Worm (Caenorhabditis elegans) whole organism, young adult: ENCODE data around the gene bath-19.
"Not testable (repeated sequence)": the region's sequence is repeated elsewhere in the genome, so short reads cannot be mapped to it uniquely, and the experiment has no call there.

Source experiments
- B0035.1 ChIP-seq: sonication (generic microtip); optimal IDR thresholded peaks from 2 replicates; lab custom pipeline; 2016; ENCODE audit warnings: missing genetic modification characterization, mild to moderate bottlenecking, missing compliant biosample characterization, missing genotype, missing genetic modification reagents
- B0261.1 ChIP-seq: sonication (generic microtip); optimal IDR thresholded peaks from 2 replicates; lab custom pipeline; 2016; ENCODE audit warnings: mild to moderate bottlenecking, missing genetic modification characterization, moderate library complexity, missing compliant biosample characterization
- F10E7.11 ChIP-seq: sonication (generic microtip); optimal IDR thresholded peaks from 2 replicates; lab custom pipeline; 2017; ENCODE audit warnings: mild to moderate bottlenecking, missing genetic modification characterization, moderate library complexity, missing compliant biosample characterization
- F57A8.1 ChIP-seq: fragments of 200-800 bp; sonication (Bioruptor generic); optimal IDR thresholded peaks from 2 replicates; lab custom pipeline; 2018; ENCODE audit warnings: mild to moderate bottlenecking, missing genetic modification characterization, moderate library complexity, missing compliant biosample characterization
- K11D2.4 ChIP-seq: fragments of 200-800 bp; sonication (Bioruptor generic); IDR thresholded peaks from 2 replicates; pipeline ENCODE4 v1.3.6; 2022; ENCODE audit warnings: missing genetic modification reagents, missing genetic modification characterization, missing compliant biosample characterization
- K12H6.12 ChIP-seq: fragments of 200-800 bp; sonication (Bioruptor generic); optimal IDR thresholded peaks from 2 replicates; lab custom pipeline; 2018; ENCODE audit warnings: mild to moderate bottlenecking, missing genetic modification characterization, missing compliant biosample characterization
- T26A5.8 ChIP-seq: sonication (generic microtip); optimal IDR thresholded peaks from 2 replicates; lab custom pipeline; 2016; ENCODE audit warnings: missing genetic modification characterization, missing compliant biosample characterization
- Y56A3A.18 ChIP-seq: fragments of 200-800 bp; sonication (Bioruptor generic); IDR thresholded peaks from 2 replicates; pipeline ENCODE4 v1.3.6; 2022; ENCODE audit warnings: missing genetic modification reagents, missing genetic modification characterization, missing compliant biosample characterization
- ZK185.1 ChIP-seq: sonication (generic microtip); optimal IDR thresholded peaks from 2 replicates; lab custom pipeline; 2016; ENCODE audit warnings: mild to moderate bottlenecking, missing genetic modification characterization, missing compliant biosample characterization; ENCODE audit not compliant: poor library complexity, severe bottlenecking
- aptf-3 ChIP-seq: fragments of 200-800 bp; sonication (Bioruptor generic); IDR thresholded peaks from 2 replicates; pipeline ENCODE4 v1.3.6; 2022; ENCODE audit warnings: missing genetic modification characterization, missing compliant biosample characterization
- attf-5 ChIP-seq: fragments of 200-800 bp; sonication (Bioruptor generic); optimal IDR thresholded peaks from 2 replicates; lab custom pipeline; 2018; ENCODE audit warnings: mild to moderate bottlenecking, missing genetic modification characterization, missing compliant biosample characterization
- cebp-2 ChIP-seq: fragments of 200-800 bp; sonication (Bioruptor generic); IDR thresholded peaks from 2 replicates; pipeline ENCODE4 v1.3.6; 2022; ENCODE audit warnings: missing genetic modification characterization, missing compliant biosample characterization
- ceh-79 ChIP-seq: sonication (generic microtip); optimal IDR thresholded peaks from 2 replicates; lab custom pipeline; 2017; ENCODE audit warnings: mild to moderate bottlenecking, missing genetic modification characterization, missing compliant biosample characterization
- die-1 ChIP-seq: sonication (generic microtip); optimal IDR thresholded peaks from 2 replicates; lab custom pipeline; 2016; ENCODE audit warnings: missing genotype, mild to moderate bottlenecking, missing genetic modification characterization, missing compliant biosample characterization
- egl-18 ChIP-seq: fragments of 200-800 bp; sonication (Bioruptor generic); IDR thresholded peaks from 2 replicates; pipeline ENCODE4 v1.3.6; 2022; ENCODE audit warnings: missing genetic modification reagents, missing genetic modification characterization, missing compliant biosample characterization
- egl-44 ChIP-seq: fragments of 200-800 bp; sonication (Bioruptor generic); IDR thresholded peaks from 2 replicates; pipeline ENCODE4 v1.3.6; 2022; ENCODE audit warnings: missing genetic modification reagents, missing genetic modification characterization, missing compliant biosample characterization
- lin-26 ChIP-seq: fragments of 200-800 bp; sonication (Bioruptor generic); IDR thresholded peaks from 2 replicates; pipeline ENCODE4 v1.3.6; 2022; ENCODE audit warnings: missing genetic modification reagents, missing genetic modification characterization, missing compliant biosample characterization
- lin-40 ChIP-seq: sonication (generic microtip); optimal IDR thresholded peaks from 2 replicates; lab custom pipeline; 2016; ENCODE audit warnings: missing genetic modification characterization, mild to moderate bottlenecking, missing compliant biosample characterization, missing genotype, missing genetic modification reagents
- lir-1 ChIP-seq: fragments of 200-800 bp; sonication (Bioruptor generic); conservative IDR thresholded peaks from 2 replicates; pipeline ENCODE4 v1.3.6; 2022; ENCODE audit warnings: missing genetic modification reagents, missing genetic modification characterization, missing compliant biosample characterization
- nfya-2 ChIP-seq: fragments of 200-800 bp; sonication (Bioruptor generic); IDR thresholded peaks from 2 replicates; pipeline ENCODE4 v1.3.6; 2022; ENCODE audit warnings: missing genetic modification reagents, missing genetic modification characterization, missing compliant biosample characterization
- nhr-80 ChIP-seq: sonication (generic microtip); optimal IDR thresholded peaks from 2 replicates; lab custom pipeline; 2016; ENCODE audit warnings: missing genetic modification characterization, missing compliant biosample characterization
- nhr-90 ChIP-seq: sonication (generic microtip); optimal IDR thresholded peaks from 2 replicates; lab custom pipeline; 2016; ENCODE audit warnings: missing genotype, mild to moderate bottlenecking, missing genetic modification characterization, missing compliant biosample characterization
- pbrm-1 ChIP-seq: fragments of 200-800 bp; sonication (Bioruptor generic); IDR thresholded peaks from 2 replicates; pipeline ENCODE4 v1.3.6; 2022; ENCODE audit warnings: missing genetic modification reagents, missing genetic modification characterization, missing compliant biosample characterization
- repo-1 ChIP-seq: sonication (generic microtip); optimal IDR thresholded peaks from 2 replicates; lab custom pipeline; 2017; ENCODE audit warnings: mild to moderate bottlenecking, missing genetic modification characterization, missing compliant biosample characterization
- rpc-1 ChIP-seq, 2 experiments: fragments of 150-350 bp in 1 of 2; sonication (generic microtip) in 1 of 2; optimal IDR thresholded peaks; 2 replicates each; lab custom pipeline; 2014 to 2018; ENCODE audit warnings: missing biosample characterization in 1 of 2, missing genetic modification characterization in 1 of 2, missing genetic modification reagents in 1 of 2, missing genotype in 1 of 2
- sea-2 ChIP-seq: fragments of 200-800 bp; sonication (Bioruptor generic); IDR thresholded peaks from 2 replicates; pipeline ENCODE4 v1.3.6; 2022; ENCODE audit warnings: missing genetic modification characterization, missing compliant biosample characterization
- snpc-1.3 ChIP-seq: sonication (generic microtip); optimal IDR thresholded peaks from 2 replicates; lab custom pipeline; 2017; ENCODE audit warnings: missing genetic modification characterization, mild to moderate bottlenecking, missing compliant biosample characterization, antibody characterized with exemption, moderate library complexity, missing genotype, missing genetic modification reagents; ENCODE audit not compliant: insufficient read depth
- snpc-3.4 ChIP-seq: sonication (generic microtip); optimal IDR thresholded peaks from 2 replicates; lab custom pipeline; 2017; ENCODE audit warnings: missing genetic modification characterization, mild to moderate bottlenecking, missing compliant biosample characterization, antibody characterized with exemption, moderate library complexity, missing genotype, missing genetic modification reagents
- somi-1 ChIP-seq: fragments of 200-800 bp; sonication (Bioruptor generic); optimal IDR thresholded peaks from 2 replicates; lab custom pipeline; 2018; ENCODE audit warnings: mild to moderate bottlenecking, missing genetic modification characterization, missing compliant biosample characterization
- zim-3 ChIP-seq: sonication (generic microtip); optimal IDR thresholded peaks from 2 replicates; lab custom pipeline; 2017; ENCODE audit warnings: mild to moderate bottlenecking, missing genetic modification characterization, moderate library complexity, missing compliant biosample characterization
- ztf-26 ChIP-seq: sonication (generic microtip); optimal IDR thresholded peaks from 2 replicates; lab custom pipeline; 2017; ENCODE audit warnings: missing genetic modification characterization, missing compliant biosample characterization
- ztf-6 ChIP-seq: fragments of 200-800 bp; sonication (Bioruptor generic); IDR thresholded peaks from 2 replicates; pipeline ENCODE4 v1.3.6; 2022; ENCODE audit warnings: missing genetic modification reagents, missing genetic modification characterization, missing compliant biosample characterization

Gene bath-19

ce11 chrII:2000720-2001119 lies 38.5 kb downstream of the bath-19 start, which contains the start of gene ceh-84:
ceh-84 (minus strand) TSS chrII:2000820.
- TF ChIP-seq lin-26 (GFP tag; lab: Robert Waterston, UW); B0035.1 (tag; lab: Kevin White, UChicago); ztf-6 (GFP tag; lab: Robert Waterston, UW): not testable (repeated sequence)
- TF ChIP-seq, all 124 proteins: peak for 0; not testable (repeated sequence) for 124

- not testable (repeated sequence) for TF ChIP-seq pbrm-1; T26A5.8 (tag; lab: Kevin White, UChicago); lin-40 (tag; lab: Kevin White, UChicago)
- TF ChIP-seq, all 124 proteins: peak for 0; not testable (repeated sequence) for 124
Measured at ce11 chrII:1998561-1998960, 40.6 kb downstream of the bath-19 start, which contains the start of gene math-19. math-19 (plus strand) TSS chrII:1998861.

ce11 chrII:1996237-1996636 lies 43.0 kb downstream of the bath-19 start, which contains the start of gene math-20:
math-20 (plus strand) TSS chrII:1996537.
- TF ChIP-seq snpc-3.4 (tag; lab: Kevin White, UChicago): no peak
- no peak for TF ChIP-seq zim-3
- TF ChIP-seq ZK185.1 (tag; lab: Kevin White, UChicago): no peak
- no peak for TF ChIP-seq egl-18 (GFP tag; lab: Robert Waterston, UW)
- no peak for TF ChIP-seq nfya-2
- TF ChIP-seq cebp-2 (GFP tag; lab: Robert Waterston, UW): no peak
- TF ChIP-seq somi-1 (GFP tag; lab: Kevin White, UChicago): no peak
- no peak for TF ChIP-seq Y56A3A.18 (GFP tag; lab: Robert Waterston, UW)
- no peak for TF ChIP-seq K11D2.4
- no peak for TF ChIP-seq pbrm-1
- TF ChIP-seq repo-1 (tag; lab: Kevin White, UChicago): no peak
- no peak for TF ChIP-seq sea-2
- TF ChIP-seq egl-44: no peak
- TF ChIP-seq ceh-79 (tag; lab: Kevin White, UChicago): no peak
- TF ChIP-seq aptf-3 (GFP tag; lab: Robert Waterston, UW): no peak
- no peak for TF ChIP-seq B0261.1
- no peak for TF ChIP-seq lir-1 (GFP tag; lab: Robert Waterston, UW)
- TF ChIP-seq die-1 (tag; lab: Kevin White, UChicago): no peak
- TF ChIP-seq, all 124 proteins: peak for 0

ce11 chrII:1995744-1996143 lies 43.4 kb downstream of the bath-19 start:
- TF ChIP-seq nhr-80 (tag; lab: Kevin White, UChicago): peak; percentile 27
- no peak for TF ChIP-seq ztf-26 (tag; lab: Kevin White, UChicago)

- TF ChIP-seq nhr-80 (tag; lab: Kevin White, UChicago): peak; percentile 10
- no peak for TF ChIP-seq lin-26 (GFP tag; lab: Robert Waterston, UW)
- TF ChIP-seq, all 124 proteins: peak for 1
Measured at ce11 chrII:1993738-1994137, 45.5 kb downstream of the bath-19 start, which contains the start of gene math-21. math-21 (plus strand) TSS chrII:1994038.

- TF ChIP-seq snpc-1.3 (tag; lab: Kevin White, UChicago): no peak
- TF ChIP-seq nhr-80 (tag; lab: Kevin White, UChicago): peak; percentile 4
Measured at ce11 chrII:1989010-1989409, 50.2 kb downstream of the bath-19 start, which contains the start of gene math-44. math-44 (plus strand) TSS chrII:1989310.

ce11 chrII:1986979-1987378 lies 52.2 kb downstream of the bath-19 start, which contains the start of gene Y16E11A.4:
Y16E11A.4 (plus strand) TSS chrII:1987279.
- no peak for TF ChIP-seq rpc-1 (optimal IDR thresholded peaks at IDR 0.05; lab: Kevin White, UChicago)
- no peak for TF ChIP-seq rpc-1 (tag; optimal IDR thresholded peaks at IDR 0.05; lab: Kevin White, UChicago)
- no peak for TF ChIP-seq K11D2.4
- no peak for TF ChIP-seq K12H6.12 (tag; lab: Kevin White, UChicago)
- TF ChIP-seq F10E7.11 (tag; lab: Kevin White, UChicago): no peak
- no peak for TF ChIP-seq F57A8.1
- no peak for TF ChIP-seq nhr-90
- no peak for TF ChIP-seq attf-5 (GFP tag; lab: Kevin White, UChicago)
- no peak for TF ChIP-seq lin-40 (tag; lab: Kevin White, UChicago)
